Fruit fly (Drosophila melanogaster): ENCODE results near the gene bowl.

The bowl gene

DNA sequence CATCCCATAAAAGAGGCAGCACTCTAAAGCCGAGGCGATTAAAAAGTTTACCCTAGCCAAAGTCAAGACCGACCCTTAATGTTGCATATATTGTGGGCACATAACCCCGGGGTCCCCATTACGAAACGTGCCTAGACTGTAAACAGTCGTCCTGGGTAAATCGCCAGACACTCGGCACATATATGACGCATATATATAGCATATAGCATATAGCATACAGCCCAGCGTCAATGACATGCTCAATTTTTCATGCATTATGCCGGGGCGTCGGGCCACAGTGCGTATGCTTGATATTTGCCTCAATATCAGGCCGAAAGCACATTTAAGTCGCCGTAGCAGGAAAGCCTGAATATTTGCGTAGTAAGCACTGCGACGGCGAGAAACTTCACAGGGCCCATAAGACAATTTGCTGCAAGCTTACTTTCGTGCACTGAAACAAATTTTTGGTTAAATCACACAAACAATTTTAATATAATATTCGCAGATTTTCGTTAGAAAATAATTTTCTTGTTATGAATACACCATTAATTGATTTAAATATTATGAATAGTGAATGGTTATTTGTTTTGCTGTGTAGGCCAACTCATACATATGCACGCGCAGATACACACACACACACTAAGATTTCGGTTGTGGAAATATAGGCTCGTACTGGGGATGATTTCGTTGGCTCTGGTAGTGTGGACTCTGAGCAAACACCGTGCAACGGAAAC, 16.5 kb upstream of the bowl start (continued):
- TF ChIP-seq CrebB (tag; optimal IDR thresholded peaks at IDR 0.05) (peak; percentile 5), CG6683 (GFP tag; optimal IDR thresholded peaks at IDR 0.05) (no peak), Dip3 (GFP tag; optimal IDR thresholded peaks at IDR 0.05) (no peak), CG9215 (GFP tag; IDR thresholded peaks at IDR 0.05) (no peak), CG12942 (GFP tag; optimal IDR thresholded peaks at IDR 0.05) (no peak), zf30C (GFP tag; optimal IDR thresholded peaks at IDR 0.05) (no peak), grau (tag; optimal IDR thresholded peaks at IDR 0.05) (no peak), nerfin-2 (GFP tag; IDR thresholded peaks at IDR 0.05; ENCODE audit: partially characterized antibody) (no peak), Opbp (GFP tag; IDR thresholded peaks at IDR 0.05; ENCODE audit: partially characterized antibody) (no peak), Aef1 (GFP tag; IDR thresholded peaks at IDR 0.05) (no peak), pb (GFP tag; optimal IDR thresholded peaks at IDR 0.05) (no peak), Xbp1 (GFP tag; optimal IDR thresholded peaks at IDR 0.05) (peak; percentile 10), CG1024 (GFP tag; IDR thresholded peaks at IDR 0.05) (no peak), CG13775 (GFP tag; optimal IDR thresholded peaks at IDR 0.05) (no peak), CG30403 (GFP tag; optimal IDR thresholded peaks at IDR 0.05) (peak; percentile 27), ham (GFP tag; IDR thresholded peaks at IDR 0.05) (no peak), emc (GFP tag; optimal IDR thresholded peaks at IDR 0.05) (no peak), Lhr (GFP tag; optimal IDR thresholded peaks at IDR 0.05) (no peak), Vsx1 (GFP tag; optimal IDR thresholded peaks at IDR 0.05) (no peak), maf-S (GFP tag; optimal IDR thresholded peaks at IDR 0.05) (no peak), CG14014 (GFP tag; IDR thresholded peaks at IDR 0.05) (0 out of 2 replicates have a peak, but pooled peaks have one; percentile 13), usp (GFP tag; optimal IDR thresholded peaks at IDR 0.05) (no peak), CG18011 (GFP tag; optimal IDR thresholded peaks at IDR 0.05) (no peak), CG6272 (GFP tag; IDR thresholded peaks at IDR 0.05) (no peak), chn (GFP tag; optimal IDR thresholded peaks at IDR 0.05) (no peak), CG12236 (GFP tag; optimal IDR thresholded peaks at IDR 0.05) (no peak), toy (GFP tag; IDR thresholded peaks at IDR 0.05) (no peak), Mrtf (GFP tag; IDR thresholded peaks at IDR 0.05) (no peak; the same call in 2 of the 3 replicates), lov (optimal IDR thresholded peaks at IDR 0.05) (no peak), lov (GFP tag; IDR thresholded peaks at IDR 0.05) (no peak), bigmax (GFP tag; optimal IDR thresholded peaks at IDR 0.05) (no peak), Hr78 (GFP tag; optimal IDR thresholded peaks at IDR 0.05) (no peak), pum (GFP tag; optimal IDR thresholded peaks at IDR 0.05) (no peak), HLH4C (GFP tag; IDR thresholded peaks at IDR 0.05; ENCODE audit: partially characterized antibody) (no peak), CG10321 (GFP tag; IDR thresholded peaks at IDR 0.05) (no peak), abd-A (tag; optimal IDR thresholded peaks at IDR 0.05) (no peak), Hr51 (GFP tag; optimal IDR thresholded peaks at IDR 0.05) (peak in 1 of 2 experiments; percentile 53), wek (GFP tag; optimal IDR thresholded peaks at IDR 0.05) (no peak), CG8359 (GFP tag; optimal IDR thresholded peaks at IDR 0.05; ENCODE audit: borderline replicate concordance) (no peak), dpn (GFP tag; optimal IDR thresholded peaks at IDR 0.05) (peak in 1 of 2 experiments; percentile 20), oc (tag; optimal IDR thresholded peaks at IDR 0.05) (no peak), bab2 (GFP tag; optimal IDR thresholded peaks at IDR 0.05) (no peak), dmrt11E (tag; optimal IDR thresholded peaks at IDR 0.05) (no peak), CG11093 (GFP tag; IDR thresholded peaks at IDR 0.05) (no peak), Hmr (GFP tag; optimal IDR thresholded peaks at IDR 0.05) (peak; percentile 81), CG9876 (GFP tag; optimal IDR thresholded peaks at IDR 0.05) (no peak), Fer1 (GFP tag; optimal IDR thresholded peaks at IDR 0.05) (peak; percentile 81), Hr3 (GFP tag; optimal IDR thresholded peaks at IDR 0.05) (no peak), jing (GFP tag; optimal IDR thresholded peaks at IDR 0.05) (no peak), dmrt99B (tag; optimal IDR thresholded peaks at IDR 0.05) (peak; percentile 53)

All from whole organism, embryonic.